Fruit fly (Drosophila melanogaster) whole organism, wandering third instar larva: ENCODE data around the gene Bug22.
A peak's percentile ranks its signal among the peaks of the same experiment; 100 is the strongest.

Source experiments
- Abd-B ChIP-seq: fragments of >200 bp; optimal IDR thresholded peaks from 2 replicates; lab custom pipeline; 2017; ENCODE audit warnings: missing biosample characterization, missing genetic modification characterization
- CG32264 ChIP-seq: fragments of 200-800 bp; sonication (Bioruptor generic); optimal IDR thresholded peaks from 2 replicates; lab custom pipeline; 2016; ENCODE audit warnings: missing biosample characterization, missing genetic modification characterization
- CG9705 ChIP-seq: fragments of 200-800 bp; sonication (Bioruptor generic); optimal IDR thresholded peaks from 2 replicates; lab custom pipeline; 2018; ENCODE audit warnings: missing biosample characterization, mild to moderate bottlenecking, missing genetic modification characterization
- CrebA ChIP-seq: fragments of 200-800 bp; sonication (Bioruptor generic); optimal IDR thresholded peaks from 2 replicates; lab custom pipeline; 2016; ENCODE audit warnings: missing biosample characterization, mild to moderate bottlenecking, missing genetic modification characterization, borderline replicate concordance
- Dfd ChIP-seq: fragments of >200 bp; optimal IDR thresholded peaks from 2 replicates; lab custom pipeline; 2017; ENCODE audit warnings: missing biosample characterization, missing genetic modification characterization
- Dif ChIP-seq: fragments of 200-275, 200-300 bp; sonication (Bioruptor generic); optimal IDR thresholded peaks from 2 replicates; lab custom pipeline; 2018; ENCODE audit warnings: missing biosample characterization, missing genetic modification characterization; ENCODE audit not compliant: partially characterized antibody
- HLH106 ChIP-seq: fragments of 200-800 bp; optimal IDR thresholded peaks from 3 replicates; lab custom pipeline; 2019; ENCODE audit warnings: missing biosample characterization, mild to moderate bottlenecking, missing genetic modification characterization, moderate library complexity
- Hnf4 ChIP-seq: fragments of 200-800 bp; sonication (Bioruptor generic); optimal IDR thresholded peaks from 2 replicates; lab custom pipeline; 2016; ENCODE audit warnings: missing biosample characterization, mild to moderate bottlenecking, missing genetic modification characterization
- Hr83 ChIP-seq: fragments of 200-300 bp; sonication (Bioruptor generic); optimal IDR thresholded peaks from 2 replicates; lab custom pipeline; 2016; ENCODE audit warnings: missing biosample characterization, mild to moderate bottlenecking, missing genetic modification characterization, moderate library complexity; ENCODE audit not compliant: poor library complexity, severe bottlenecking
- Jra ChIP-seq: sonication (Bioruptor generic); optimal IDR thresholded peaks from 2 replicates; lab custom pipeline; 2016; ENCODE audit warnings: missing biosample characterization, missing genetic modification characterization
- Mio ChIP-seq: sonication (Bioruptor generic); optimal IDR thresholded peaks from 2 replicates; lab custom pipeline; 2016; ENCODE audit warnings: missing biosample characterization, missing genetic modification characterization
- Myc ChIP-seq: fragments of >200 bp; optimal IDR thresholded peaks from 2 replicates; lab custom pipeline; 2017
- N ChIP-seq: fragments of >200 bp; optimal IDR thresholded peaks from 2 replicates; lab custom pipeline; 2018; ENCODE audit warnings: missing biosample characterization, missing external identifiers, missing genetic modification characterization
- OdsH ChIP-seq: fragments of 200-800 bp; sonication (Bioruptor generic); optimal IDR thresholded peaks from 2 replicates; lab custom pipeline; 2016; ENCODE audit warnings: missing biosample characterization, mild to moderate bottlenecking, missing genetic modification characterization
- Sp1 ChIP-seq: fragments of 200-800 bp; sonication (Bioruptor generic); optimal IDR thresholded peaks from 3 replicates; lab custom pipeline; 2019; ENCODE audit warnings: missing biosample characterization, mild to moderate bottlenecking, missing genetic modification characterization, moderate library complexity
- Vsx2 ChIP-seq: fragments of 200-300, 225-300 bp; sonication (Bioruptor generic); optimal IDR thresholded peaks from 2 replicates; lab custom pipeline; 2018; ENCODE audit warnings: missing biosample characterization, missing genetic modification characterization; ENCODE audit not compliant: partially characterized antibody
- br ChIP-seq: fragments of 200-800 bp; sonication (Bioruptor generic); optimal IDR thresholded peaks from 2 replicates; lab custom pipeline; 2016; ENCODE audit warnings: missing biosample characterization, missing genetic modification characterization
- brk ChIP-seq: fragments of 200-800 bp; sonication (Bioruptor generic); optimal IDR thresholded peaks from 2 replicates; lab custom pipeline; 2016; ENCODE audit warnings: missing biosample characterization, mild to moderate bottlenecking, missing genetic modification characterization
- dsf ChIP-seq: sonication (Bioruptor generic); optimal IDR thresholded peaks from 2 replicates; lab custom pipeline; 2016; ENCODE audit warnings: missing biosample characterization, missing genetic modification characterization, borderline replicate concordance
- ey ChIP-seq: fragments of 200-800 bp; sonication (Bioruptor generic); optimal IDR thresholded peaks from 2 replicates; lab custom pipeline; 2016; ENCODE audit warnings: missing biosample characterization, missing genetic modification characterization
- foxo ChIP-seq, 2 experiments: fragments of 200-800 bp; sonication (Bioruptor generic); optimal IDR thresholded peaks; 2 replicates in 1 of 2; 3 replicates in 1 of 2; lab custom pipeline; 2016 to 2017; ENCODE audit warnings: missing biosample characterization in 2 of 2, missing genetic modification characterization in 2 of 2
- h ChIP-seq: fragments of 200-800 bp; sonication (Bioruptor generic); optimal IDR thresholded peaks from 3 replicates; lab custom pipeline; 2016; ENCODE audit warnings: missing biosample characterization, mild to moderate bottlenecking, missing genetic modification characterization
- jim ChIP-seq: fragments of 175-275, 200-325 bp; sonication (Bioruptor generic); optimal IDR thresholded peaks from 2 replicates; lab custom pipeline; 2016; ENCODE audit warnings: missing biosample characterization, mild to moderate bottlenecking, missing genetic modification characterization
- pan ChIP-seq: fragments of >200 bp; optimal IDR thresholded peaks from 2 replicates; lab custom pipeline; 2017
- psq ChIP-seq: fragments of 200-800 bp; sonication (Bioruptor generic); optimal IDR thresholded peaks from 3 replicates; lab custom pipeline; 2017; ENCODE audit warnings: missing biosample characterization, mild to moderate bottlenecking, missing genetic modification characterization, moderate library complexity
- rgr ChIP-seq: fragments of 200-800 bp; sonication (Bioruptor generic); optimal IDR thresholded peaks from 3 replicates; lab custom pipeline; 2016; ENCODE audit warnings: missing biosample characterization, mild to moderate bottlenecking, missing genetic modification characterization
- sage ChIP-seq: fragments of 200-800 bp; sonication (Bioruptor generic); optimal IDR thresholded peaks from 2 replicates; lab custom pipeline; 2016; ENCODE audit warnings: missing biosample characterization, mild to moderate bottlenecking, missing genetic modification characterization
- sv ChIP-seq: fragments of 200-800 bp; sonication (Bioruptor generic); optimal IDR thresholded peaks from 3 replicates; lab custom pipeline; 2016; ENCODE audit warnings: missing biosample characterization, missing genetic modification characterization
- tai ChIP-seq: sonication (Bioruptor generic); optimal IDR thresholded peaks from 2 replicates; lab custom pipeline; 2016; ENCODE audit warnings: missing biosample characterization, missing genetic modification characterization
- woc ChIP-seq: sonication (Bioruptor generic); optimal IDR thresholded peaks from 2 replicates; lab custom pipeline; 2016; ENCODE audit warnings: missing biosample characterization, mild to moderate bottlenecking, missing genetic modification characterization

Gene Bug22

dm6 chr2L:10408122-10408576 is 22.6 kb downstream of the Bug22 start, which contains the start of the genes Ip259 and RpS27A:
Ip259 (plus strand) TSS chr2L:10408352.
RpS27A (plus strand) TSS chr2L:10408352.
- TF ChIP-seq dsf (GFP tag; lab: Kevin White, UChicago) = peak; percentile 26
- peak; percentile 68 for TF ChIP-seq HLH106 (tag; lab: Kevin White, UChicago)
- TF ChIP-seq CG32264 (GFP tag; lab: Kevin White, UChicago) = peak; percentile 55
- TF ChIP-seq pan (lab: Kevin White, UChicago) = no peak
- TF ChIP-seq Sp1 (GFP tag; lab: Kevin White, UChicago) = peak; percentile 79
- TF ChIP-seq rgr (GFP tag; lab: Kevin White, UChicago) = peak; percentile 83
- TF ChIP-seq N (GFP tag; lab: Kevin White, UChicago) = peak; percentile 53
- TF ChIP-seq psq (GFP tag; lab: Kevin White, UChicago) = peak; percentile 38
- no peak for TF ChIP-seq h (GFP tag; lab: Kevin White, UChicago)
- TF ChIP-seq foxo (GFP tag; optimal IDR thresholded peaks at IDR 0.05; lab: Kevin White, UChicago) = peak in 1 of 2 experiments; percentile 2
- TF ChIP-seq tai (GFP tag; lab: Kevin White, UChicago) = peak; percentile 66
- no peak for TF ChIP-seq Vsx2
- TF ChIP-seq Myc (lab: Kevin White, UChicago) = peak; percentile 70
- peak; percentile 39 for TF ChIP-seq Dif
- TF ChIP-seq CrebA (GFP tag; lab: Kevin White, UChicago) = no peak
- peak; percentile 84 for TF ChIP-seq woc (GFP tag; lab: Kevin White, UChicago)
- no peak for TF ChIP-seq Abd-B (GFP tag; lab: Kevin White, UChicago)
- TF ChIP-seq OdsH (GFP tag; lab: Kevin White, UChicago) = peak; percentile 62
- TF ChIP-seq CG9705 (GFP tag; lab: Kevin White, UChicago) = peak; percentile 81
- TF ChIP-seq sage (GFP tag; lab: Kevin White, UChicago) = peak; percentile 39
- peak; percentile 38 for TF ChIP-seq Jra
- TF ChIP-seq Mio (GFP tag; lab: Kevin White, UChicago) = peak; percentile 24
- TF ChIP-seq ey (GFP tag; lab: Kevin White, UChicago) = peak; percentile 37
- TF ChIP-seq brk (GFP tag; lab: Kevin White, UChicago) = peak; percentile 22
- peak; percentile 64 for TF ChIP-seq Hnf4 (GFP tag; lab: Kevin White, UChicago)
- peak; percentile 86 for TF ChIP-seq Hr83 (GFP tag; lab: Kevin White, UChicago)

- TF ChIP-seq dsf (GFP tag; lab: Kevin White, UChicago) (no peak), Dfd (GFP tag; lab: Kevin White, UChicago) (no peak), sv (GFP tag; lab: Kevin White, UChicago) (no peak), Myc (lab: Kevin White, UChicago) (no peak), woc (GFP tag; lab: Kevin White, UChicago) (peak; percentile 7), jim (no peak), br (GFP tag; lab: Kevin White, UChicago) (no peak)
These were observed 25.6 kb downstream of the Bug22 start, which contains the start of the genes CG17768, LSm-4 and Ir31a for dm6 chr2L:10405008-10405654. CG17768 (minus strand) TSS chr2L:10405203. LSm-4 (minus strand) TSS chr2L:10405203. Ir31a (plus strand) TSS chr2L:10405565.

DNA sequence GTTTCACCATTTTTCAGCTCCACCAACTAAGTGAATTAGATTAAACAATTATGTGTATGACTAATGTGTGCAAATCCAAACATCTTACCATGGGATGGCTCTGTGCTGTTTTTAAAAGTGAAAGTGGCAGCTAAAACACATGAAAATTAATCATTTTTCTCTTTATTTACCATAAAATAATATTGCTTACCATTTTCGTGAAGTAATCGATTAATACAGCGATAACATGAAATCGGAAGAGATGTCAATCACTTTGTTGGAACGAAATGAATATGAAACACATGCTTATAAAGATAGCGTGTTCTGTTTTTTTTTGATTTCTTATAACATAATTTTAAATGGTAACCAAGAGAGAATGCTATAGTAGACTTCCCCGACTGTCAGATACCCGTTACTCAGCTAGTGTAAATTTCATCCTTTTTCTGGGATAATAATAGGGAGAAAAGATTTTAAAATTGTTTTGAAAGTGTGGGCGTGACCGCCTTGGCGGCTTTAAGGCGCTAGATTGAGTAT is 26.9 kb downstream of the Bug22 start:
- TF ChIP-seq Abd-B (GFP tag; lab: Kevin White, UChicago) (no peak), sage (GFP tag; lab: Kevin White, UChicago) (no peak), Myc (lab: Kevin White, UChicago) (peak; percentile 7), Dif (no peak), woc (GFP tag; lab: Kevin White, UChicago) (peak; percentile 40)

DNA sequence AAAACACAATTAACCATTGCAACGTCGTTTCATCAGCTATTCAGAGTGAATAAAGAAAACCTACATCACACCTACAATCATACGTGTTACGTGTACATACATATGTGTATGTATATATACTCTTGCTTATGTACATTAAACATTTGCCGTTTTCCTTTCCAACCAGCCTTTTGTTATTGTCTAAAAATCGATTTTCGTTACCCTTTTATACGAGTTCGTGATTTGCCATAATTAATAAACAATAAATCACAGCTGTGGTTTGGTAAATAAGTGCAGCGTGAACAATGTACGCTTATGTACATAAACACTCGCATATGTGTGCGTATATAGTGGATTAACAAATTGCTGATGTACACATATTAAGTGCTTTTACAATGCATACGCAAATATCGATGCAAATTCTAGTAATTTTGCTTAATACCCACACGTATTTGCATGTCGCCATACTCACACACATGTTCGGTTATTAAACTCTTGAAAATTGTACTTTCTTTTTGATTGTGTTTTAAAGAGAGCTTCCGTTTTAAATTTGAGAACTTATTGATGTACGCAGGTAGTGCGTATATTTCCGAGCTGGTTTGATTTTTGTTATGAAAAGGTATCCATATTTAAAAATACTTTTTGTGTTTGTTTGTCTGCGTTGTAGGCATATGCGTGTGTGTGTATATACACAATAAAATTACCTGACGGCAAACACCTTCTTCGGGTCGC is 33.7 kb downstream of the Bug22 start:
- peak; percentile 4 for TF ChIP-seq tai (GFP tag; lab: Kevin White, UChicago)
- no peak for TF ChIP-seq Sp1 (GFP tag; lab: Kevin White, UChicago)
- TF ChIP-seq Jra = peak; percentile 36
